Fruit fly (Drosophila melanogaster) whole organism, adult: ENCODE data around the gene Dus4.

Source experiments
- CG14711 ChIP-seq: fragments of 200-800 bp; sonication (Bioruptor generic); optimal IDR thresholded peaks from 2 replicates; lab custom pipeline; 2018; ENCODE audit warnings: missing biosample characterization, mild to moderate bottlenecking, missing genetic modification characterization, moderate library complexity
- CG5204 ChIP-seq: fragments of 200-800 bp; sonication (Bioruptor generic); optimal IDR thresholded peaks from 2 replicates; lab custom pipeline; 2016; ENCODE audit warnings: missing biosample characterization, missing genetic modification characterization
- Mnt ChIP-seq: fragments of 200-800 bp; sonication (Bioruptor generic); optimal IDR thresholded peaks from 2 replicates; lab custom pipeline; 2016; ENCODE audit warnings: missing biosample characterization, mild to moderate bottlenecking, missing genetic modification characterization
- cnc ChIP-seq, 2 experiments: fragments of >200 bp; optimal IDR thresholded peaks; 2 replicates each; lab custom pipeline; 2017
- kay ChIP-seq: fragments of 200-800 bp; sonication (Bioruptor generic); peaks from one replicate; lab custom pipeline; 2016; ENCODE audit warnings: missing biosample characterization, missing genetic modification characterization, borderline replicate concordance
- tj ChIP-seq: fragments of 200-800 bp; sonication (Bioruptor generic); optimal IDR thresholded peaks from 3 replicates; lab custom pipeline; 2017; ENCODE audit warnings: missing biosample characterization, mild to moderate bottlenecking, missing genetic modification characterization, moderate library complexity
- toe ChIP-seq: fragments of 200-800 bp; sonication (Bioruptor generic); optimal IDR thresholded peaks from 2 replicates; lab custom pipeline; 2016; ENCODE audit warnings: missing biosample characterization, missing genetic modification characterization

DNA sequence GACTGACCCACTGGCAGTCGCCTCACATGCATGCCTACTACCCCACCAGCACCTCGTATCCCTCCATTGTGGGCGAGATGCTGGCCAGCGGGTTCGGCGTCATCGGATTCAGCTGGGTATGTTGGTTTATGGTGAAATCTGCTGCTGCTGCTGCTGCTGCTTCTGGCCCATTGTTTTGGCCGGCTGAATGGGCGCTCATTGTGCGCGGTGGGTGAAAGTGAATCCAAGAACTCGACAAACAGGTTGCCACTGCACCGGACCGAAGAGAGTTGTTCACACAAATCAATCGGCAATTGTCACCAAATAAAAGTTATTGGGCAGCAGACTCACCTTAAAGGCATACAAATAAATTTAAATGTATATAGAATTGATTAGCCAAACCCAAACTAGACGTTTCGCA, 49.1 kb downstream of the Dus4 start:
- TF ChIP-seq CG14711 (tag; lab: Kevin White, UChicago) (no peak), CG5204 (GFP tag; lab: Kevin White, UChicago) (no peak), cnc (optimal IDR thresholded peaks at IDR 0.05; lab: Kevin White, UChicago) (no peak), kay (GFP tag; lab: Kevin White, UChicago) (no peak), Mnt (GFP tag; lab: Kevin White, UChicago) (no peak), tj (GFP tag; lab: Kevin White, UChicago) (no peak), toe (GFP tag; lab: Kevin White, UChicago) (no peak)
